Fruit fly (Drosophila melanogaster) whole organism, adult: ENCODE results near the gene CG8927.
"Not testable (repeated sequence)": the region's sequence is repeated elsewhere in the genome, so short reads cannot be mapped to it uniquely, and the experiment has no call there.

Experiments used
- CG5204 ChIP-seq: fragments of 200-800 bp; sonication (Bioruptor generic); optimal IDR thresholded peaks from 2 replicates; lab custom pipeline; 2016; ENCODE audit warnings: missing biosample characterization, missing genetic modification characterization
- CG7045 ChIP-seq: fragments of 200-800 bp; sonication (Bioruptor generic); optimal IDR thresholded peaks from 2 replicates; lab custom pipeline; 2017; ENCODE audit warnings: missing biosample characterization, mild to moderate bottlenecking, missing genetic modification characterization
- Crg-1 ChIP-seq: fragments of 200-800 bp; sonication (Bioruptor generic); optimal IDR thresholded peaks from 2 replicates; lab custom pipeline; 2016; ENCODE audit warnings: missing biosample characterization, missing genetic modification characterization
- Mnt ChIP-seq: fragments of 200-800 bp; sonication (Bioruptor generic); optimal IDR thresholded peaks from 2 replicates; lab custom pipeline; 2016; ENCODE audit warnings: missing biosample characterization, mild to moderate bottlenecking, missing genetic modification characterization

- not testable (repeated sequence) for TF ChIP-seq Crg-1, CG7045, Mnt, CG5204 (GFP tag; lab: Kevin White, UChicago)
Observed at dm6 chr3R:16189464-16189863, 8.6 kb downstream of the CG8927 start, which contains the start of gene Bin1.
